Worm (Caenorhabditis elegans) whole organism, young adult: ENCODE data around the gene B0250.5.

ENCODE experiments used
- nhr-80 ChIP-seq: sonication (generic microtip); optimal IDR thresholded peaks from 2 replicates; lab custom pipeline; 2016; ENCODE audit warnings: missing genetic modification characterization, missing compliant biosample characterization
- pha-4 ChIP-seq: fragments of 150-350 bp; sonication (generic microtip); optimal IDR thresholded peaks from 2 replicates; lab custom pipeline; 2014; ENCODE audit warnings: missing biosample characterization, missing genetic modification reagents, missing genetic modification characterization
- repo-1 ChIP-seq: sonication (generic microtip); optimal IDR thresholded peaks from 2 replicates; lab custom pipeline; 2017; ENCODE audit warnings: mild to moderate bottlenecking, missing genetic modification characterization, missing compliant biosample characterization
- snpc-4 ChIP-seq, 5 experiments: fragments of 150-350 bp in 1 of 5; sonication (generic microtip) in 4 of 5; optimal IDR thresholded peaks; 2 replicates each; lab custom pipeline; 2014 to 2018; ENCODE audit warnings: missing genetic modification characterization in 5 of 5, missing biosample characterization in 3 of 5, antibody characterized with exemption in 2 of 5, mild to moderate bottlenecking in 2 of 5, missing compliant biosample characterization in 2 of 5, missing genotype in 2 of 5, moderate library complexity in 2 of 5, missing genetic modification reagents in 1 of 5
- tbx-9 ChIP-seq: sonication (generic microtip); optimal IDR thresholded peaks from 2 replicates; lab custom pipeline; 2016; ENCODE audit warnings: borderline replicate concordance, missing genetic modification characterization, inconsistent platforms, missing compliant biosample characterization

- TF ChIP-seq snpc-4 (GFP tag; optimal IDR thresholded peaks at IDR 0.05; lab: Kevin White, UChicago) (no peak), snpc-4 (tag; optimal IDR thresholded peaks at IDR 0.05; lab: Kevin White, UChicago) (no peak), nhr-80 (no peak), pha-4 (tag; lab: Kevin White, UChicago) (no peak), repo-1 (tag; lab: Kevin White, UChicago) (no peak), tbx-9 (tag; lab: Kevin White, UChicago) (no peak)
These were observed 45.3 kb downstream of the B0250.5 start, which contains the start of gene Y38H6C.16 for ce11 chrV:20539055-20539454.
